Fruit fly (Drosophila melanogaster) whole organism, embryonic: ENCODE results near the gene gcm.

Experiments
- Awh ChIP-seq: fragments of 200-800 bp; sonication (Bioruptor generic); IDR thresholded peaks from 2 replicates; pipeline ENCODE4, ENCODE4 v1.3.6; 2022; ENCODE audit warnings: missing biosample characterization, missing genetic modification characterization
- Bgb ChIP-seq: fragments of 200-800 bp; sonication (Bioruptor generic); IDR thresholded peaks from 2 replicates; pipeline ENCODE4 v1.3.6; 2022; ENCODE audit warnings: missing biosample characterization, missing genetic modification characterization; ENCODE audit not compliant: partially characterized antibody
- BtbVII ChIP-seq: fragments of 200-800 bp; sonication (Bioruptor generic); optimal IDR thresholded peaks from 3 replicates; lab custom pipeline; 2017; ENCODE audit warnings: missing biosample characterization, mild to moderate bottlenecking, missing genetic modification characterization
- CG10274 ChIP-seq: fragments of 200-800 bp; sonication (Bioruptor generic); optimal IDR thresholded peaks from 3 replicates; lab custom pipeline; 2017; ENCODE audit warnings: missing biosample characterization, mild to moderate bottlenecking, missing genetic modification characterization
- CG10543 ChIP-seq: fragments of 200-800 bp; sonication (Bioruptor generic); optimal IDR thresholded peaks from 3 replicates; lab custom pipeline; 2017; ENCODE audit warnings: missing biosample characterization, mild to moderate bottlenecking, missing genetic modification characterization, moderate library complexity
- CG10654 ChIP-seq: fragments of 200-800 bp; sonication (Bioruptor generic); optimal IDR thresholded peaks from 2 replicates; lab custom pipeline; 2016; ENCODE audit warnings: missing biosample characterization, missing genetic modification characterization
- CG11093 ChIP-seq: fragments of 200-800 bp; sonication (Bioruptor generic); IDR thresholded peaks from 3 replicates; pipeline ENCODE4 v1.3.6; 2022; ENCODE audit warnings: missing biosample characterization, missing genetic modification characterization
- CG11696 ChIP-seq: fragments of 200-800 bp; sonication (Bioruptor generic); IDR thresholded peaks from 2 replicates; pipeline ENCODE4 v1.3.6; 2022; ENCODE audit warnings: missing biosample characterization, missing genetic modification characterization
- CG13123 ChIP-seq: fragments of 200-800 bp; sonication (Bioruptor generic); optimal IDR thresholded peaks from 2 replicates; lab custom pipeline; 2016; ENCODE audit warnings: missing biosample characterization, missing genetic modification characterization
- CG15696 ChIP-seq: fragments of 200-800 bp; sonication (Bioruptor generic); optimal IDR thresholded peaks from 2 replicates; lab custom pipeline; 2019; ENCODE audit warnings: missing biosample characterization, mild to moderate bottlenecking, missing genetic modification characterization, moderate library complexity
- CG16863 ChIP-seq: fragments of 200-800 bp; sonication (Bioruptor generic); optimal IDR thresholded peaks from 3 replicates; lab custom pipeline; 2016; ENCODE audit warnings: missing biosample characterization, missing genetic modification characterization
- CG17328 ChIP-seq: fragments of 200-800 bp; sonication (Bioruptor generic); IDR thresholded peaks from 2 replicates; pipeline ENCODE4 v1.3.6; 2022; ENCODE audit warnings: missing biosample characterization, missing genetic modification characterization
- CG17912 ChIP-seq: fragments of 200-800 bp; sonication (Bioruptor generic); optimal IDR thresholded peaks from 2 replicates; lab custom pipeline; 2018; ENCODE audit warnings: missing biosample characterization, mild to moderate bottlenecking, missing genetic modification characterization
- CG18599 ChIP-seq: fragments of 200-800 bp; sonication (Bioruptor generic); optimal IDR thresholded peaks from 3 replicates; lab custom pipeline; 2017; ENCODE audit warnings: missing biosample characterization, missing genetic modification characterization, mild to moderate bottlenecking, moderate library complexity, missing genetic modification reagents
- CG3281 ChIP-seq: fragments of 200-800 bp; sonication (Bioruptor generic); optimal IDR thresholded peaks from 3 replicates; lab custom pipeline; 2017; ENCODE audit warnings: missing biosample characterization, mild to moderate bottlenecking, missing genetic modification characterization
- CG33557 ChIP-seq: fragments of 200-800 bp; sonication (Bioruptor generic); optimal IDR thresholded peaks from 2 replicates; lab custom pipeline; 2019; ENCODE audit warnings: missing biosample characterization, mild to moderate bottlenecking, missing genetic modification characterization, moderate library complexity
- CG5245 ChIP-seq: fragments of 200-800 bp; sonication (Bioruptor generic); optimal IDR thresholded peaks from 3 replicates; lab custom pipeline; 2016; ENCODE audit warnings: missing biosample characterization, missing genetic modification characterization
- CG6272 ChIP-seq: fragments of 200-800 bp; sonication (Bioruptor generic); IDR thresholded peaks from 2 replicates; pipeline ENCODE4 v1.3.6; 2022; ENCODE audit warnings: missing biosample characterization, missing genetic modification characterization
- CG7556 ChIP-seq: fragments of 200-800 bp; sonication (Bioruptor generic); optimal IDR thresholded peaks from 2 replicates; lab custom pipeline; 2017; ENCODE audit warnings: missing biosample characterization, mild to moderate bottlenecking, missing genetic modification characterization
- CG8089 ChIP-seq: fragments of 200-800 bp; sonication (Bioruptor generic); optimal IDR thresholded peaks from 3 replicates; lab custom pipeline; 2016; ENCODE audit warnings: missing biosample characterization, missing genetic modification characterization
- Dll ChIP-seq: fragments of 200-800 bp; sonication (Bioruptor generic); IDR thresholded peaks from 4 replicates; pipeline ENCODE4 v1.3.6; 2022; ENCODE audit warnings: missing biosample characterization, missing genetic modification characterization; ENCODE audit not compliant: partially characterized antibody
- Dp ChIP-seq: fragments of 200-800 bp; sonication (Bioruptor generic); optimal IDR thresholded peaks from 2 replicates; lab custom pipeline; 2018; ENCODE audit warnings: missing biosample characterization, mild to moderate bottlenecking, missing genetic modification characterization, moderate library complexity
- H15 ChIP-seq: fragments of 200-800 bp; sonication (Bioruptor generic); IDR thresholded peaks from 3 replicates; pipeline ENCODE4 v1.3.6; 2022; ENCODE audit warnings: missing biosample characterization, missing genetic modification characterization
- Hand ChIP-seq: fragments of 200-800 bp; sonication (Bioruptor generic); optimal IDR thresholded peaks from 2 replicates; lab custom pipeline; 2017; ENCODE audit warnings: mild to moderate bottlenecking, missing biosample characterization, missing genetic modification reagents, missing genetic modification characterization
- Myb ChIP-seq: fragments of 200-800 bp; sonication (Bioruptor generic); optimal IDR thresholded peaks from 2 replicates; lab custom pipeline; 2016; ENCODE audit warnings: missing biosample characterization, missing genetic modification characterization
- NC2β ChIP-seq: fragments of 200-800 bp; sonication (Bioruptor generic); optimal IDR thresholded peaks from 2 replicates; lab custom pipeline; 2016; ENCODE audit warnings: missing biosample characterization, missing genetic modification characterization
- Nf-YC ChIP-seq: fragments of 200-800 bp; optimal IDR thresholded peaks from 3 replicates; lab custom pipeline; 2019; ENCODE audit warnings: missing biosample characterization, mild to moderate bottlenecking, missing genetic modification characterization, moderate library complexity
- Scr ChIP-seq: fragments of 200-800 bp; sonication (Bioruptor generic); IDR thresholded peaks from 2 replicates; pipeline ENCODE4 v1.3.6; 2022; ENCODE audit warnings: missing biosample characterization, missing genetic modification characterization; ENCODE audit not compliant: partially characterized antibody
- Taf1 ChIP-seq: fragments of 200-800 bp; sonication (Bioruptor generic); IDR thresholded peaks from 2 replicates; pipeline ENCODE4 v1.3.6; 2022; ENCODE audit warnings: missing biosample characterization, missing genetic modification characterization
- Usf ChIP-seq: fragments of 200-800 bp; sonication (Bioruptor generic); optimal IDR thresholded peaks from 2 replicates; lab custom pipeline; 2017; ENCODE audit warnings: missing genotype, missing biosample characterization, missing genetic modification characterization
- YL-1 ChIP-seq: fragments of 200-800 bp; sonication (Bioruptor generic); optimal IDR thresholded peaks from 3 replicates; lab custom pipeline; 2017; ENCODE audit warnings: missing biosample characterization, mild to moderate bottlenecking, missing genetic modification characterization
- ac ChIP-seq: fragments of 200-800 bp; sonication (Bioruptor generic); optimal IDR thresholded peaks from 3 replicates; lab custom pipeline; 2017; ENCODE audit warnings: missing biosample characterization, mild to moderate bottlenecking, missing genetic modification characterization
- az2 ChIP-seq: fragments of 200-800 bp; sonication (Bioruptor generic); optimal IDR thresholded peaks from 3 replicates; lab custom pipeline; 2016; ENCODE audit warnings: missing biosample characterization, missing genetic modification characterization
- bowl ChIP-seq: fragments of 200-800 bp; sonication (Bioruptor generic); IDR thresholded peaks from 2 replicates; pipeline ENCODE4 v1.3.6; 2022; ENCODE audit warnings: missing biosample characterization, missing genetic modification characterization
- emc ChIP-seq: fragments of 200-800 bp; sonication (Bioruptor generic); optimal IDR thresholded peaks from 2 replicates; lab custom pipeline; 2016; ENCODE audit warnings: missing biosample characterization, missing genetic modification characterization
- ewg ChIP-seq: fragments of 200-800 bp; sonication (Bioruptor generic); optimal IDR thresholded peaks from 3 replicates; lab custom pipeline; 2017; ENCODE audit warnings: mild to moderate bottlenecking, missing biosample characterization, missing genetic modification reagents, missing genetic modification characterization
- exex ChIP-seq: fragments of 200-800 bp; sonication (Bioruptor generic); optimal IDR thresholded peaks from 4 replicates; lab custom pipeline; 2018; ENCODE audit warnings: missing biosample characterization, mild to moderate bottlenecking, missing genetic modification characterization, moderate library complexity
- gce ChIP-seq: fragments of 200-800 bp; sonication (Bioruptor generic); IDR thresholded peaks from 3 replicates; pipeline ENCODE4 v1.3.6; 2022; ENCODE audit warnings: missing biosample characterization, missing genetic modification characterization
- grn ChIP-seq: fragments of 200-800 bp; sonication (Bioruptor generic); optimal IDR thresholded peaks from 3 replicates; lab custom pipeline; 2017; ENCODE audit warnings: missing biosample characterization, missing genetic modification characterization
- gsb-n ChIP-seq: fragments of 200-800 bp; sonication (Bioruptor generic); optimal IDR thresholded peaks from 3 replicates; lab custom pipeline; 2018; ENCODE audit warnings: missing biosample characterization, mild to moderate bottlenecking, missing genetic modification characterization
- ham ChIP-seq: fragments of 200-800 bp; sonication (Bioruptor generic); IDR thresholded peaks from 2 replicates; pipeline ENCODE4 v1.3.6; 2022; ENCODE audit warnings: missing biosample characterization, missing genetic modification characterization
- insv ChIP-seq, 2 experiments: fragments of 200-800 bp; sonication (Bioruptor generic); optimal IDR thresholded peaks; 3 replicates each; lab custom pipeline; 2016 to 2018; ENCODE audit warnings: missing biosample characterization in 2 of 2, missing genetic modification characterization in 2 of 2
- kah ChIP-seq: fragments of 200-800 bp; sonication (Bioruptor generic); optimal IDR thresholded peaks from 2 replicates; lab custom pipeline; 2018; ENCODE audit warnings: missing biosample characterization, mild to moderate bottlenecking, missing genetic modification characterization
- nerfin-1 ChIP-seq: fragments of 200-800 bp; sonication (Bioruptor generic); optimal IDR thresholded peaks from 3 replicates; lab custom pipeline; 2019; ENCODE audit warnings: missing biosample characterization, mild to moderate bottlenecking, missing genetic modification characterization, moderate library complexity
- pfk ChIP-seq: fragments of 200-800 bp; sonication (Bioruptor generic); optimal IDR thresholded peaks from 2 replicates; lab custom pipeline; 2018; ENCODE audit warnings: missing biosample characterization, mild to moderate bottlenecking, missing genetic modification characterization, moderate library complexity
- scrt ChIP-seq: fragments of 200-800 bp; sonication (Bioruptor generic); optimal IDR thresholded peaks from 2 replicates; lab custom pipeline; 2018; ENCODE audit warnings: missing biosample characterization, mild to moderate bottlenecking, missing genetic modification characterization, moderate library complexity
- seq ChIP-seq: fragments of 200-800 bp; sonication (Bioruptor generic); IDR thresholded peaks from 2 replicates; pipeline ENCODE4 v1.3.6; 2022; ENCODE audit warnings: missing biosample characterization, missing genetic modification characterization
- toy ChIP-seq: fragments of 200-800 bp; sonication (Bioruptor generic); IDR thresholded peaks from 2 replicates; pipeline ENCODE4 v1.3.6; 2022; ENCODE audit warnings: missing biosample characterization, missing genetic modification characterization
- trh ChIP-seq: fragments of 200-800 bp; sonication (Bioruptor generic); optimal IDR thresholded peaks from 2 replicates; lab custom pipeline; 2016; ENCODE audit warnings: missing biosample characterization, missing genetic modification characterization
- wdn ChIP-seq: fragments of 200-800 bp; sonication (Bioruptor generic); IDR thresholded peaks from 2 replicates; pipeline ENCODE4 v1.3.6; 2022; ENCODE audit warnings: missing biosample characterization, missing genetic modification characterization
- yki ChIP-seq: fragments of >200 bp; optimal IDR thresholded peaks from 3 replicates; lab custom pipeline; 2018
- z ChIP-seq: fragments of 200-800 bp; sonication (Bioruptor generic); IDR thresholded peaks from 3 replicates; pipeline ENCODE4 v1.3.6; 2022; ENCODE audit warnings: missing biosample characterization, missing genetic modification characterization

gcm gene

DNA sequence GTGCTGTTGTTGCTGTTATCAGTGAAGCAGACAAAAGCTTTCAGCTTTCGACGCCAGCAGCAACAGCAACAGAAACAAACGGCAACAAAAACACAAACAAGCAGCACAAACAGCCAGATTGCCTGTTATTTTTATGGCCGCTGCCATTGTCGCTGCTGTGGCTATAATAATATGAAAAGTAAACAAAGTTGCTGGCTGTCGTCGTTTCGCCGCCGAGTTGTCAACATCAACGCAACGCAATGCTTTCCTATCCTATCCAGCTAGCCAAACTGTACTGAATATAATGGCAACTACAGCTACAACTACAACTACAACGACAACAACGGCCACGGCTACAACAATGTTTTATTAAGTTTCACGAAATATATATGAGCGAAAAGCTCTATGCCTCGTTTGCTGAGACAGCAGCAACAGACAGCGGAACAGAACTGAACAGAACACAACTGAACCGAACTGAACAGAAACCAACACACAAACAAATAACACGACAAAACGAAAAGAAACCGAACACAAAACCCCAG is 10.8 kb downstream of the gcm start (continued):
- TF ChIP-seq H15 (GFP tag; lab: Robert Waterston, UW) (no peak), Nf-YC (tag; lab: Kevin White, UChicago) (peak; percentile 7), Hand (no peak), ewg (no peak), toy (GFP tag; lab: Robert Waterston, UW) (no peak), CG17328 (GFP tag; lab: Robert Waterston, UW) (no peak), pfk (GFP tag; lab: Kevin White, UChicago) (no peak), ham (GFP tag; lab: Robert Waterston, UW) (no peak), Taf1 (GFP tag; lab: Robert Waterston, UW) (no peak), CG13123 (GFP tag; lab: Kevin White, UChicago) (peak; percentile 2), CG7556 (no peak), Scr (GFP tag; lab: Robert Waterston, UW) (no peak), seq (no peak), grn (GFP tag; lab: Kevin White, UChicago) (no peak), Bgb (GFP tag; lab: Robert Waterston, UW) (no peak), BtbVII (GFP tag; lab: Kevin White, UChicago) (peak; percentile 49), scrt (no peak), Dll (no peak), CG11093 (GFP tag; lab: Robert Waterston, UW) (no peak), Awh (GFP tag; lab: Robert Waterston, UW) (peak; percentile 36; the same call in 1 of the 2 replicates), wdn (GFP tag; lab: Robert Waterston, UW) (no peak), CG16863 (GFP tag; lab: Kevin White, UChicago) (no peak), az2 (GFP tag; lab: Kevin White, UChicago) (no peak), Dp (no peak), CG3281 (peak; percentile 29), CG8089 (no peak), CG11696 (GFP tag; lab: Robert Waterston, UW) (no peak), gce (no peak; the same call in 2 of the 3 replicates), CG10274 (GFP tag; lab: Kevin White, UChicago) (no peak), exex (tag; lab: Kevin White, UChicago) (no peak), z (no peak), insv (GFP tag; optimal IDR thresholded peaks at IDR 0.05; lab: Kevin White, UChicago) (no peak), YL-1 (peak; percentile 8), CG10654 (GFP tag; lab: Kevin White, UChicago) (no peak), CG18599 (GFP tag; lab: Kevin White, UChicago) (peak; percentile 37), ac (no peak), CG6272 (GFP tag; lab: Robert Waterston, UW) (no peak), gsb-n (no peak), Myb (GFP tag; lab: Kevin White, UChicago) (no peak), CG10543 (peak; percentile 70), Usf (no peak), CG15696 (tag; lab: Kevin White, UChicago) (no peak), CG5245 (no peak), CG33557 (no peak), bowl (0 out of 2 replicates have a peak, but pooled peaks have one; percentile 18), yki (lab: Kevin White, UChicago) (no peak), emc (no peak), trh (GFP tag; lab: Kevin White, UChicago) (no peak), kah (GFP tag; lab: Kevin White, UChicago) (no peak), CG17912 (GFP tag; lab: Kevin White, UChicago) (peak; percentile 42), NC2β (GFP tag; lab: Kevin White, UChicago) (no peak), nerfin-1 (tag; lab: Kevin White, UChicago) (no peak)
